Worm (Caenorhabditis elegans) whole organism, L4 larva: ENCODE measurements around the gene str-6.
A peak's percentile ranks its signal among the peaks of the same experiment; 100 is the strongest.

ENCODE experiments used
- D1046.2 ChIP-seq: fragments of 200-800 bp; sonication (Bioruptor generic); IDR thresholded peaks from 2 replicates; pipeline ENCODE4 v1.3.6; 2022; ENCODE audit warnings: missing genetic modification characterization, missing compliant biosample characterization
- R02D3.7 ChIP-seq: fragments of 150-350 bp; sonication (generic microtip); optimal IDR thresholded peaks from 3 replicates; lab custom pipeline; 2014; ENCODE audit warnings: missing biosample characterization, missing genetic modification characterization
- aly-2 ChIP-seq: sonication (generic microtip); optimal IDR thresholded peaks from 2 replicates; lab custom pipeline; 2018; ENCODE audit warnings: missing biosample characterization, missing genetic modification characterization
- arid-1 ChIP-seq: fragments of 200-800 bp; sonication (Bioruptor generic); conservative IDR thresholded peaks from 2 replicates; pipeline ENCODE4 v1.3.6; 2022; ENCODE audit warnings: missing genetic modification reagents, missing genetic modification characterization, missing compliant biosample characterization
- ces-1 ChIP-seq: fragments of 150-350 bp; sonication (generic microtip); optimal IDR thresholded peaks from 4 replicates; lab custom pipeline; 2014; ENCODE audit warnings: missing biosample characterization, missing genetic modification reagents, missing genetic modification characterization
- ctbp-1 ChIP-seq: fragments of 200-800 bp; sonication (Bioruptor generic); IDR thresholded peaks from 2 replicates; pipeline ENCODE4 v1.3.6; 2022; ENCODE audit warnings: missing genetic modification reagents, missing genetic modification characterization, missing compliant biosample characterization
- daf-16 ChIP-seq, 3 experiments: sonication (generic microtip); optimal IDR thresholded peaks; 2 replicates each; lab custom pipeline; 2016 to 2017; ENCODE audit warnings: missing genetic modification characterization in 3 of 3, missing genetic modification reagents in 3 of 3, mild to moderate bottlenecking in 2 of 3, missing compliant biosample characterization in 2 of 3, missing biosample characterization in 1 of 3, moderate library complexity in 1 of 3
- daf-8 ChIP-seq: fragments of 200-800 bp; sonication (Bioruptor generic); IDR thresholded peaks from 2 replicates; pipeline ENCODE4 v1.3.6; 2022; ENCODE audit warnings: missing genetic modification characterization, missing compliant biosample characterization
- dmd-6 ChIP-seq: fragments of 200-800 bp; sonication (Bioruptor generic); IDR thresholded peaks from 2 replicates; pipeline ENCODE4 v1.3.6; 2022; ENCODE audit warnings: missing genetic modification reagents, missing genetic modification characterization, missing compliant biosample characterization
- dve-1 ChIP-seq: sonication (generic microtip); optimal IDR thresholded peaks from 2 replicates; lab custom pipeline; 2017; ENCODE audit warnings: antibody characterized with exemption, mild to moderate bottlenecking, missing genetic modification characterization, missing compliant biosample characterization; ENCODE audit not compliant: insufficient read depth
- egl-27 ChIP-seq: sonication (generic microtip); optimal IDR thresholded peaks from 3 replicates; lab custom pipeline; 2017; ENCODE audit warnings: missing biosample characterization, missing genetic modification reagents, missing genetic modification characterization
- hlh-30 ChIP-seq: sonication (generic microtip); optimal IDR thresholded peaks from 2 replicates; lab custom pipeline; 2017; ENCODE audit warnings: antibody characterized with exemption, mild to moderate bottlenecking, missing genetic modification characterization, missing compliant biosample characterization; ENCODE audit not compliant: insufficient read depth
- lin-15B ChIP-seq: fragments of 150-350 bp; sonication (generic microtip); optimal IDR thresholded peaks from 3 replicates; lab custom pipeline; 2014; ENCODE audit warnings: missing biosample characterization, missing genetic modification characterization
- lin-38 ChIP-seq: fragments of 200-800 bp; sonication (Bioruptor generic); IDR thresholded peaks from 2 replicates; pipeline ENCODE4 v1.3.6; 2022; ENCODE audit warnings: missing genetic modification reagents, missing genetic modification characterization, missing compliant biosample characterization
- lir-3 ChIP-seq: sonication (generic microtip); optimal IDR thresholded peaks from 2 replicates; lab custom pipeline; 2016; ENCODE audit warnings: mild to moderate bottlenecking, missing genetic modification characterization, missing compliant biosample characterization
- madf-5 ChIP-seq, 2 experiments: fragments of 200-800 bp; sonication (Bioruptor generic); IDR thresholded peaks; 2 replicates each; pipeline ENCODE4 v1.3.6; 2022; ENCODE audit warnings: missing compliant biosample characterization in 2 of 2, missing genetic modification characterization in 2 of 2
- madf-9 ChIP-seq: fragments of 200-800 bp; sonication (Bioruptor generic); conservative IDR thresholded peaks from 2 replicates; pipeline ENCODE4 v1.3.6; 2022; ENCODE audit warnings: missing genetic modification reagents, missing genetic modification characterization, missing compliant biosample characterization
- mdl-1 ChIP-seq, 2 experiments: fragments of 150-350 bp in 1 of 2; sonication (generic microtip) in 1 of 2; optimal IDR thresholded peaks; 2 replicates each; lab custom pipeline; 2014 to 2017; ENCODE audit warnings: missing biosample characterization in 2 of 2, missing genetic modification characterization in 2 of 2
- mep-1 ChIP-seq: fragments of 150-350 bp; sonication (generic microtip); optimal IDR thresholded peaks from 3 replicates; lab custom pipeline; 2014; ENCODE audit warnings: missing biosample characterization, missing genetic modification characterization
- nhr-41 ChIP-seq: fragments of 200-800 bp; sonication (Bioruptor generic); IDR thresholded peaks from 2 replicates; pipeline ENCODE4 v1.3.6; 2022; ENCODE audit warnings: missing genetic modification reagents, missing genetic modification characterization, missing compliant biosample characterization
- nhr-48 ChIP-seq: sonication (generic microtip); optimal IDR thresholded peaks from 2 replicates; lab custom pipeline; 2016; ENCODE audit warnings: mild to moderate bottlenecking, missing genetic modification characterization, missing compliant biosample characterization
- nhr-6 ChIP-seq: fragments of 150-350 bp; optimal IDR thresholded peaks from 2 replicates; lab custom pipeline; 2014; ENCODE audit warnings: missing biosample characterization, missing genetic modification characterization
- nhr-76 ChIP-seq: fragments of 150-350 bp; optimal IDR thresholded peaks from 2 replicates; lab custom pipeline; 2014; ENCODE audit warnings: missing biosample characterization, missing genetic modification characterization
- nhr-77 ChIP-seq: fragments of 150-350 bp; optimal IDR thresholded peaks from 2 replicates; lab custom pipeline; 2014; ENCODE audit warnings: missing biosample characterization, missing genetic modification characterization
- pha-4 ChIP-seq, 2 experiments: fragments of 150-350 bp in 1 of 2; fragments of 200-800 bp in 1 of 2; sonication (Bioruptor generic) in 1 of 2; IDR thresholded peaks in 1 of 2; optimal IDR thresholded peaks in 1 of 2; 2 replicates each; pipeline versions ENCODE4 v1.3.6 to Lab custom; 2014 to 2022; ENCODE audit warnings: missing genetic modification characterization in 2 of 2, missing genetic modification reagents in 2 of 2, missing biosample characterization in 1 of 2, missing compliant biosample characterization in 1 of 2
- saeg-2 ChIP-seq: fragments of 200-800 bp; sonication (Bioruptor generic); IDR thresholded peaks from 2 replicates; pipeline ENCODE4 v1.3.6; 2022; ENCODE audit warnings: missing genetic modification reagents, missing genetic modification characterization, missing compliant biosample characterization
- set-16 ChIP-seq: fragments of 200-800 bp; sonication (Bioruptor generic); IDR thresholded peaks from 2 replicates; pipeline ENCODE4 v1.3.6; 2022; ENCODE audit warnings: missing genetic modification reagents, missing genetic modification characterization, missing compliant biosample characterization
- skn-1 ChIP-seq: fragments of 150-350 bp; optimal IDR thresholded peaks from 2 replicates; lab custom pipeline; 2014; ENCODE audit warnings: missing biosample characterization, missing genetic modification characterization
- snpc-1.2 ChIP-seq: fragments of 200-800 bp; sonication (Bioruptor generic); IDR thresholded peaks from 2 replicates; pipeline ENCODE4 v1.3.6; 2022; ENCODE audit warnings: missing genetic modification reagents, missing genetic modification characterization, missing compliant biosample characterization
- snpc-4 ChIP-seq: fragments of 150-350 bp; optimal IDR thresholded peaks from 2 replicates; lab custom pipeline; 2014; ENCODE audit warnings: missing biosample characterization, missing genetic modification characterization
- tag-97 ChIP-seq: fragments of 200-800 bp; sonication (Bioruptor generic); IDR thresholded peaks from 2 replicates; pipeline ENCODE4 v1.3.6; 2022; ENCODE audit warnings: missing genetic modification characterization, missing compliant biosample characterization
- unc-62 ChIP-seq, 3 experiments: fragments of 150-350 bp in 1 of 3; sonication (generic microtip); optimal IDR thresholded peaks in 2 of 3; peaks in 1 of 3; 1 replicate in 1 of 3; 2 replicates in 2 of 3; lab custom pipeline; 2014 to 2017; ENCODE audit warnings: missing biosample characterization in 3 of 3, missing genetic modification characterization in 3 of 3, missing genetic modification reagents in 3 of 3, missing genotype in 1 of 3
- vab-7 ChIP-seq: fragments of 200-800 bp; sonication (Bioruptor generic); IDR thresholded peaks from 2 replicates; pipeline ENCODE4 v1.3.6; 2022; ENCODE audit warnings: missing genetic modification reagents, missing genetic modification characterization, missing compliant biosample characterization
- zag-1 ChIP-seq: fragments of 150-350 bp; optimal IDR thresholded peaks from 2 replicates; lab custom pipeline; 2014; ENCODE audit warnings: missing biosample characterization, missing genetic modification characterization
- zfp-3 ChIP-seq: fragments of 200-800 bp; sonication (Bioruptor generic); conservative IDR thresholded peaks from 2 replicates; pipeline ENCODE4 v1.3.6; 2022; ENCODE audit warnings: missing genetic modification reagents, missing genetic modification characterization, missing compliant biosample characterization
- ztf-11 ChIP-seq: fragments of 150-350 bp; optimal IDR thresholded peaks from 2 replicates; lab custom pipeline; 2014; ENCODE audit warnings: missing biosample characterization, missing genetic modification characterization

The str-6 gene

ce11 chrV:15718562-15718961, 31.5 kb downstream of the str-6 start, which contains the start of gene Y6E2A.5:
TSS of gene Y6E2A.5 (minus strand) at chrV:15718662.
- no peak for TF ChIP-seq dmd-6 (GFP tag; lab: Robert Waterston, UW)
- no peak for TF ChIP-seq madf-5 (GFP tag; IDR thresholded peaks at IDR 0.05; lab: Robert Waterston, UW)
- no peak for TF ChIP-seq snpc-1.2 (GFP tag; lab: Robert Waterston, UW)
- TF ChIP-seq unc-62 (GFP tag; optimal IDR thresholded peaks at IDR 0.05 in 1 of 2; lab: Kevin White, UChicago): peak in 1 of 2 experiments; percentile 18
- TF ChIP-seq unc-62 (tag; optimal IDR thresholded peaks at IDR 0.05; lab: Kevin White, UChicago): no peak
- TF ChIP-seq nhr-76 (tag; lab: Kevin White, UChicago): no peak
- TF ChIP-seq R02D3.7 (tag; lab: Kevin White, UChicago): no peak

- no peak for TF ChIP-seq snpc-4 (tag; lab: Kevin White, UChicago)
- TF ChIP-seq D1046.2: no peak
- no peak for TF ChIP-seq arid-1
- TF ChIP-seq vab-7: no peak
- no peak for TF ChIP-seq ctbp-1 (GFP tag; lab: Robert Waterston, UW)
- no peak for TF ChIP-seq R02D3.7 (tag; lab: Kevin White, UChicago)
- no peak for TF ChIP-seq nhr-48 (tag; lab: Kevin White, UChicago)
- TF ChIP-seq mep-1 (tag; lab: Kevin White, UChicago): no peak
- TF ChIP-seq dve-1 (tag; lab: Kevin White, UChicago): no peak
- TF ChIP-seq nhr-6: no peak
- no peak for TF ChIP-seq lin-38 (GFP tag; lab: Robert Waterston, UW)
- TF ChIP-seq aly-2 (tag; lab: Kevin White, UChicago): no peak
- TF ChIP-seq lir-3: no peak
- TF ChIP-seq zfp-3 (GFP tag; lab: Robert Waterston, UW): no peak
- TF ChIP-seq ces-1: no peak
- no peak for TF ChIP-seq zag-1 (tag; lab: Kevin White, UChicago)
- TF ChIP-seq skn-1: no peak
- TF ChIP-seq dmd-6 (GFP tag; lab: Robert Waterston, UW): no peak
- no peak for TF ChIP-seq nhr-41
- no peak for TF ChIP-seq lin-15B (tag; lab: Kevin White, UChicago)
Measured at ce11 chrV:15716679-15717078, 33.4 kb downstream of the str-6 start, which contains the start of gene Y6E2A.4. TSS of gene Y6E2A.4 (minus strand) at chrV:15716779.

ce11 chrV:15715636-15716035, 34.4 kb downstream of the str-6 start:
- TF ChIP-seq dve-1 (tag; lab: Kevin White, UChicago) (peak; percentile 27), daf-8 (GFP tag; lab: Robert Waterston, UW) (no peak), mdl-1 (tag; optimal IDR thresholded peaks at IDR 0.05; lab: Kevin White, UChicago) (peak in 1 of 2 experiments; percentile 11), unc-62 (GFP tag; optimal IDR thresholded peaks at IDR 0.05 in 1 of 2; lab: Kevin White, UChicago) (peak in 1 of 2 experiments; percentile 54), unc-62 (tag; optimal IDR thresholded peaks at IDR 0.05; lab: Kevin White, UChicago) (no peak), daf-16 (GFP tag; optimal IDR thresholded peaks at IDR 0.05; lab: Kevin White, UChicago) (peak in 1 of 2 experiments; percentile 83), daf-16 (tag; optimal IDR thresholded peaks at IDR 0.05; lab: Kevin White, UChicago) (peak; percentile 94)

ce11 chrV:15712385-15712784, 37.6 kb downstream of the str-6 start:
- no peak for TF ChIP-seq mdl-1 (tag; optimal IDR thresholded peaks at IDR 0.05; lab: Kevin White, UChicago)
- TF ChIP-seq dve-1 (tag; lab: Kevin White, UChicago): peak; percentile 66
- peak; percentile 39 for TF ChIP-seq hlh-30 (tag; lab: Kevin White, UChicago)
- no peak for TF ChIP-seq daf-16 (GFP tag; optimal IDR thresholded peaks at IDR 0.05; lab: Kevin White, UChicago)
- TF ChIP-seq daf-16 (tag; optimal IDR thresholded peaks at IDR 0.05; lab: Kevin White, UChicago): peak; percentile 84

ce11 chrV:15711898-15712297, 38.1 kb downstream of the str-6 start, which contains the start of gene str-101:
TSS of gene str-101 (minus strand) at chrV:15711998.
- TF ChIP-seq egl-27 (tag; lab: Kevin White, UChicago) (no peak), pha-4 (GFP tag; IDR thresholded peaks at IDR 0.05; lab: Robert Waterston, UW) (no peak), pha-4 (tag; optimal IDR thresholded peaks at IDR 0.05; lab: Kevin White, UChicago) (no peak), madf-9 (GFP tag; lab: Robert Waterston, UW) (no peak), set-16 (GFP tag; lab: Robert Waterston, UW) (no peak), tag-97 (no peak), nhr-77 (tag; lab: Kevin White, UChicago) (no peak), ztf-11 (tag; lab: Kevin White, UChicago) (no peak), saeg-2 (GFP tag; lab: Robert Waterston, UW) (no peak)
